Worm (Caenorhabditis elegans) whole organism, midembryonic: ENCODE data around the gene miz-1.

Experiments
- T22C8.4 ChIP-seq: fragments of 200-800 bp; sonication (Bioruptor generic); IDR thresholded peaks from 2 replicates; pipeline ENCODE4 v1.3.6; 2022; ENCODE audit warnings: missing genetic modification characterization, missing compliant biosample characterization
- cog-1 ChIP-seq: sonication (generic microtip); optimal IDR thresholded peaks from 2 replicates; lab custom pipeline; 2016; ENCODE audit warnings: missing genetic modification characterization, missing compliant biosample characterization
- flt-1 ChIP-seq: fragments of 200-800 bp; sonication (Bioruptor generic); IDR thresholded peaks from 2 replicates; pipeline ENCODE4 v1.3.6; 2022; ENCODE audit warnings: missing genetic modification characterization, missing compliant biosample characterization
- klf-2 ChIP-seq: fragments of 200-800 bp; sonication (Bioruptor generic); conservative IDR thresholded peaks from 2 replicates; pipeline ENCODE4 v1.3.6; 2022; ENCODE audit warnings: missing genetic modification reagents, missing genetic modification characterization, missing compliant biosample characterization
- med-1 ChIP-seq: sonication (generic microtip); optimal IDR thresholded peaks from 2 replicates; lab custom pipeline; 2017; ENCODE audit warnings: missing genetic modification characterization, mild to moderate bottlenecking, missing compliant biosample characterization, antibody characterized with exemption, missing genetic modification reagents; ENCODE audit not compliant: insufficient read depth
- ref-1 ChIP-seq: fragments of 200-800 bp; sonication (Bioruptor generic); conservative IDR thresholded peaks from 2 replicates; pipeline ENCODE4 v1.3.6; 2022; ENCODE audit warnings: missing genetic modification reagents, missing genetic modification characterization, missing compliant biosample characterization
- tab-1 ChIP-seq: fragments of 200-800 bp; sonication (Bioruptor generic); IDR thresholded peaks from 2 replicates; pipeline ENCODE4 v1.3.6; 2022; ENCODE audit warnings: missing genetic modification characterization, missing compliant biosample characterization
- ztf-23 ChIP-seq: fragments of 200-800 bp; sonication (Bioruptor generic); IDR thresholded peaks from 2 replicates; pipeline ENCODE4 v1.3.6; 2022; ENCODE audit warnings: missing genetic modification reagents, missing genetic modification characterization, missing compliant biosample characterization
- ztf-29 ChIP-seq: fragments of 200-800 bp; sonication (Bioruptor generic); IDR thresholded peaks from 2 replicates; pipeline ENCODE4 v1.3.6; 2022; ENCODE audit warnings: missing genetic modification reagents, missing genetic modification characterization, missing compliant biosample characterization

The miz-1 gene

DNA sequence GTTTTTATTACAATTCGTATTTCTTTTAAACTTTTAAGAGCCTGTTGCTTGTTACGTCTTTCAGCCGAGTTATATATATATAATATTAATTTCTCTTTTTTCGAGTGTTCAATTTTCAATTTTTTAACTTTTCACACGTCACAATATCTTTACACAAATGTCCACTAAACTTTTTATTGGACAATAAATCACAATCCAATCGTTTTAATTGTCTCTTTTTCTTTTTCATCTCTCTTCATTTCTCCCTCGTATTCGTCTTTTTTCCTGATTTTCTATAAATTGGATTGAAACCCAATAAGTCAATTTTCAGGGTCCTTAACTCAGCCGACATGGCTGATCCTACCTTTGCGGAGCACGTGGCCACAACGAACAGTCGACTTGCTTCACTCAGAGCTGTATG, at the start of gene miz-1:
Gene miz-1, plus strand, starts transcription at position 301 of the 400 bp plus-strand sequence.
- TF ChIP-seq ztf-23 (GFP tag; lab: Robert Waterston, UW), result no peak

ce11 chrIV:10764206-10764605, 48.0 kb upstream of the miz-1 start, which contains the start of gene T25B9.11:
Gene T25B9.11 (plus strand): TSS chrIV:10764506.
- no peak for TF ChIP-seq cog-1
- no peak for TF ChIP-seq med-1 (GFP tag; lab: Kevin White, UChicago)
- no peak for TF ChIP-seq tab-1 (GFP tag; lab: Robert Waterston, UW)
- TF ChIP-seq ztf-23 (GFP tag; lab: Robert Waterston, UW), result no peak
- TF ChIP-seq flt-1, result no peak
- TF ChIP-seq ztf-29 (GFP tag; lab: Robert Waterston, UW), result no peak
- no peak for TF ChIP-seq ref-1
- TF ChIP-seq klf-2 (GFP tag; lab: Robert Waterston, UW), result no peak
- no peak for TF ChIP-seq T22C8.4 (GFP tag; lab: Robert Waterston, UW)

DNA sequence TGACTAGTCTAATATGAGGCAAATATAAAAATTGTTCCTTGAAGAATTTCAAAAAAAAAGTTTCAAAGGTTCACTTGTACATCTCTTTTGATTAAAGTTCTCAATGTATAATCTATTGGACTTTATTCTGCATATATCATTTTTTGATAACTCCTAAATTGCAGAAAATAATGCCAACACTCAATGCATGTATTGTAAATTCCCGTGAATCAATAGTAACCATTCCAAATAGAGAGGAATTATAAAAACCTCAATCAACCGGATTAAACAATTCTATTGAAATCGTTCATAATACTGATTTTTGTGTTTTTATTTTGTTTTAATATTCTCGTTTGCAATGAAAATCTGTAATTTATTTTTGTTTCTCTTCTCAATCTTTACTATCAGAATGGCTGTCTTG, 47.1 kb upstream of the miz-1 start, which contains the start of gene T25B9.12:
Gene T25B9.12, plus strand, starts transcription at position 301 of the 400 bp plus-strand sequence.
- TF ChIP-seq flt-1 (no peak), ref-1 (no peak), klf-2 (GFP tag; lab: Robert Waterston, UW) (no peak), T22C8.4 (GFP tag; lab: Robert Waterston, UW) (no peak), med-1 (GFP tag; lab: Kevin White, UChicago) (no peak), cog-1 (no peak), tab-1 (GFP tag; lab: Robert Waterston, UW) (no peak), ztf-23 (GFP tag; lab: Robert Waterston, UW) (no peak), ztf-29 (GFP tag; lab: Robert Waterston, UW) (no peak)

DNA sequence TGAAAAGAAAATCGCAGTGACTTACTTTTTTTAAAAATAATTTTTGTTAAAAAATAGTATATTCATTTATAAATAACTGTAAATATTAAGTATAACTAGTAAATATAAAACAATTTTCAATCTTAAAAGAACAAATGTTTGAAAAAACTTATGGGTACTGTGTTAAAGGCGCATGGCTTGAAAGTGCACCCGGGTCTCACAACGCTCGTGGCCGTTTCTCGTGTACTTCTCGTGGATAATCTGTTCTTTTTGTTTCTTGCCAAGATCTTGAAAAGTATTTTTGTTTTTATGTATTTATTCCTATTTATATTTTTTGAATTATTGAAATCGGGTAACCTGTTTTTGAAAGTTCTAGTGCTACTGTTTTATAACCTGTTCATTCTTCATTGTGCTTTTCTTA, 46.1 kb upstream of the miz-1 start:
- TF ChIP-seq ztf-23 (GFP tag; lab: Robert Waterston, UW) (no peak), T22C8.4 (GFP tag; lab: Robert Waterston, UW) (no peak), ztf-29 (GFP tag; lab: Robert Waterston, UW) (no peak), klf-2 (GFP tag; lab: Robert Waterston, UW) (no peak), cog-1 (no peak), flt-1 (no peak), med-1 (GFP tag; lab: Kevin White, UChicago) (no peak), ref-1 (no peak), tab-1 (GFP tag; lab: Robert Waterston, UW) (no peak)

- TF ChIP-seq cog-1, result no peak
- TF ChIP-seq T22C8.4 (GFP tag; lab: Robert Waterston, UW), result no peak
- no peak for TF ChIP-seq tab-1 (GFP tag; lab: Robert Waterston, UW)
- TF ChIP-seq ztf-29 (GFP tag; lab: Robert Waterston, UW), result no peak
- TF ChIP-seq med-1 (GFP tag; lab: Kevin White, UChicago), result no peak
- TF ChIP-seq ref-1, result no peak
- no peak for TF ChIP-seq klf-2 (GFP tag; lab: Robert Waterston, UW)
- no peak for TF ChIP-seq flt-1
- TF ChIP-seq ztf-23 (GFP tag; lab: Robert Waterston, UW), result no peak
Observed at ce11 chrIV:10768146-10768636, 44.0 kb upstream of the miz-1 start, which contains the start of gene T25B9.8. Gene T25B9.8 (minus strand): TSS chrIV:10768196.

DNA sequence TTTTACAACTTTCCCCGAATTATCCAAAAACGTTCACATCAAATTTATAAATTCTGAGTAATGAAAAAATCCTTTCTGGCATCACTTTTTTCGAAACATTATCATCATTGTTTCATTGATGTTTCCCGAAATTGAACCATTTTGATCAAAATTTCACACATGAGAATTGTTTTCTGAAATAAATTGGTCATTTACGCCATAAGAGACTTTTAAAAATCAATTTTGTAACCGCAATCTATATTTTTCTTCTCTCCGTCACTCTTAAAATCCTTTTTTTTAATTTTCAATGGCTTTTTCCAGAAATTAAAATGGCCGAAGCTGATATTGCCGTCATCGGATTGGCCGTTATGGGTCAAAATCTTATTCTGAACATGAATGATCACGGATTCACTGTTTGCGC, 42.8 kb upstream of the miz-1 start, which contains the start of gene T25B9.9:
Gene T25B9.9, plus strand, starts transcription at position 301 of the 400 bp plus-strand sequence.
- TF ChIP-seq ztf-23 (GFP tag; lab: Robert Waterston, UW) (no peak), tab-1 (GFP tag; lab: Robert Waterston, UW) (no peak)

- TF ChIP-seq flt-1, result no peak
Observed at ce11 chrIV:10771296-10771695, 40.9 kb upstream of the miz-1 start.

DNA sequence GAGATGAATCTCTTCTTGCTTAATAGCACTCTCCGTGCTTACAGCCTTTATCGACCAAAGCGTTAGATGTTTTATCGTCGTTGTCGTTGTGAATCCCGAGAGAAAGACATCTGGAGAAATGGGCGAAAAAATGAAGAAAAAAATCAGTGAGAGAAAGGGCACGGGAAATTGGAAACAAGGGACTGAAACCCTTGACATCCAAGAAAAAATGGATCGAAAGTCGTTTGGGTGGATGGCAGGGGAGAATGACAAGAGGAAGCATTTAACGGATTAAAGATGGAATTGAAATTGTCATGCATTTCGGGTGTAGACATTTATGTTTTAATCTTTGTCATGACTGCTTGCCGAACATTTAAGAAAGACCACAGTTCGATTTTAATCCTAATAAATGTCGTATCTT, 38.4 kb upstream of the miz-1 start, which contains the start of gene inpp-1:
Gene inpp-1, minus strand, starts transcription at position 101 of the 400 bp plus-strand sequence.
- no peak for TF ChIP-seq klf-2 (GFP tag; lab: Robert Waterston, UW)
- TF ChIP-seq med-1 (GFP tag; lab: Kevin White, UChicago), result no peak
- no peak for TF ChIP-seq ref-1
- no peak for TF ChIP-seq ztf-29 (GFP tag; lab: Robert Waterston, UW)
- no peak for TF ChIP-seq T22C8.4 (GFP tag; lab: Robert Waterston, UW)
- TF ChIP-seq ztf-23 (GFP tag; lab: Robert Waterston, UW), result no peak
- no peak for TF ChIP-seq cog-1
- no peak for TF ChIP-seq flt-1
- TF ChIP-seq tab-1 (GFP tag; lab: Robert Waterston, UW), result no peak

- TF ChIP-seq ztf-23 (GFP tag; lab: Robert Waterston, UW) (no peak), ztf-29 (GFP tag; lab: Robert Waterston, UW) (no peak), flt-1 (no peak), T22C8.4 (GFP tag; lab: Robert Waterston, UW) (no peak)
Observed at ce11 chrIV:10777076-10777475, 35.1 kb upstream of the miz-1 start.

- TF ChIP-seq flt-1 (no peak), cog-1 (no peak), ztf-29 (GFP tag; lab: Robert Waterston, UW) (no peak), T22C8.4 (GFP tag; lab: Robert Waterston, UW) (no peak), ref-1 (no peak), tab-1 (GFP tag; lab: Robert Waterston, UW) (no peak), med-1 (GFP tag; lab: Kevin White, UChicago) (no peak), ztf-23 (GFP tag; lab: Robert Waterston, UW) (no peak), klf-2 (GFP tag; lab: Robert Waterston, UW) (no peak)
Observed at ce11 chrIV:10777600-10777999, 34.6 kb upstream of the miz-1 start.

- TF ChIP-seq ztf-23 (GFP tag; lab: Robert Waterston, UW) (no peak), cog-1 (no peak), flt-1 (no peak), ref-1 (no peak), T22C8.4 (GFP tag; lab: Robert Waterston, UW) (no peak), klf-2 (GFP tag; lab: Robert Waterston, UW) (no peak), med-1 (GFP tag; lab: Kevin White, UChicago) (no peak), tab-1 (GFP tag; lab: Robert Waterston, UW) (no peak), ztf-29 (GFP tag; lab: Robert Waterston, UW) (no peak)
Observed at ce11 chrIV:10778582-10778981, 33.6 kb upstream of the miz-1 start.
